Fruit fly (Drosophila melanogaster) whole organism, embryonic: Measurements from ENCODE around the gene Dora.

Experiments used
- ATbp ChIP-seq: fragments of 200-800 bp; sonication (Bioruptor generic); optimal IDR thresholded peaks from 2 replicates; lab custom pipeline; 2017; ENCODE audit warnings: missing biosample characterization, mild to moderate bottlenecking, missing genetic modification characterization, missing genetic modification reagents
- Antp ChIP-seq: fragments of 200-800 bp; sonication (Bioruptor generic); optimal IDR thresholded peaks from 3 replicates; lab custom pipeline; 2016; ENCODE audit warnings: missing biosample characterization, missing genetic modification characterization
- Blimp-1 ChIP-seq: fragments of 200-800 bp; sonication (Bioruptor generic); optimal IDR thresholded peaks from 3 replicates; lab custom pipeline; 2018; ENCODE audit warnings: missing biosample characterization, missing genetic modification characterization, mild to moderate bottlenecking, moderate library complexity, missing genetic modification reagents
- CG10543 ChIP-seq: fragments of 200-800 bp; sonication (Bioruptor generic); optimal IDR thresholded peaks from 3 replicates; lab custom pipeline; 2017; ENCODE audit warnings: missing biosample characterization, mild to moderate bottlenecking, missing genetic modification characterization, moderate library complexity
- CG12104 ChIP-seq: fragments of 200-800 bp; sonication (Bioruptor generic); optimal IDR thresholded peaks from 3 replicates; lab custom pipeline; 2016; ENCODE audit warnings: missing biosample characterization, missing genetic modification characterization
- CG12219 ChIP-seq: fragments of 200-800 bp; sonication (Bioruptor generic); optimal IDR thresholded peaks from 3 replicates; lab custom pipeline; 2018; ENCODE audit warnings: missing biosample characterization, mild to moderate bottlenecking, missing genetic modification characterization
- CG13424 ChIP-seq: fragments of 200-800 bp; sonication (Bioruptor generic); optimal IDR thresholded peaks from 2 replicates; lab custom pipeline; 2019; ENCODE audit warnings: missing biosample characterization, mild to moderate bottlenecking, missing genetic modification characterization, moderate library complexity
- CG13775 ChIP-seq: fragments of 200-800 bp; sonication (Bioruptor generic); optimal IDR thresholded peaks from 3 replicates; lab custom pipeline; 2017; ENCODE audit warnings: missing biosample characterization, mild to moderate bottlenecking, missing genetic modification characterization
- CG14441 ChIP-seq: fragments of 200-800 bp; sonication (Bioruptor generic); IDR thresholded peaks from 2 replicates; pipeline ENCODE4 v1.3.6; 2022; ENCODE audit warnings: missing biosample characterization, missing genetic modification characterization
- CG14710 ChIP-seq: fragments of 200-800 bp; sonication (Bioruptor generic); optimal IDR thresholded peaks from 3 replicates; lab custom pipeline; 2019; ENCODE audit warnings: missing biosample characterization, mild to moderate bottlenecking, missing genetic modification characterization, moderate library complexity
- CG15696 ChIP-seq: fragments of 200-800 bp; sonication (Bioruptor generic); optimal IDR thresholded peaks from 2 replicates; lab custom pipeline; 2019; ENCODE audit warnings: missing biosample characterization, mild to moderate bottlenecking, missing genetic modification characterization, moderate library complexity
- CG1602 ChIP-seq: fragments of 200-800 bp; sonication (Bioruptor generic); optimal IDR thresholded peaks from 3 replicates; lab custom pipeline; 2016; ENCODE audit warnings: missing biosample characterization, missing genetic modification characterization
- CG17829 ChIP-seq: fragments of 200-800 bp; optimal IDR thresholded peaks from 2 replicates; lab custom pipeline; 2019; ENCODE audit warnings: missing biosample characterization, mild to moderate bottlenecking, missing genetic modification characterization, moderate library complexity
- CG2678 ChIP-seq: fragments of 200-800 bp; sonication (Bioruptor generic); optimal IDR thresholded peaks from 3 replicates; lab custom pipeline; 2019; ENCODE audit warnings: missing biosample characterization, mild to moderate bottlenecking, missing genetic modification characterization, moderate library complexity
- CG2712 ChIP-seq: fragments of 200-800 bp; optimal IDR thresholded peaks from 3 replicates; lab custom pipeline; 2019; ENCODE audit warnings: missing biosample characterization, mild to moderate bottlenecking, missing genetic modification characterization, moderate library complexity
- CG4730 ChIP-seq: fragments of 200-800 bp; sonication (Bioruptor generic); IDR thresholded peaks from 2 replicates; pipeline ENCODE4 v1.3.6; 2022; ENCODE audit warnings: missing biosample characterization, missing genetic modification characterization
- CG4820 ChIP-seq: fragments of 200-800 bp; sonication (Bioruptor generic); optimal IDR thresholded peaks from 3 replicates; lab custom pipeline; 2016; ENCODE audit warnings: missing biosample characterization, missing genetic modification characterization
- CG6791 ChIP-seq: fragments of 200-800 bp; sonication (Bioruptor generic); IDR thresholded peaks from 3 replicates; pipeline ENCODE4 v1.3.6; 2022; ENCODE audit warnings: missing biosample characterization, missing genetic modification characterization; ENCODE audit not compliant: partially characterized antibody
- CG9727 ChIP-seq: fragments of 200-800 bp; sonication (Bioruptor generic); optimal IDR thresholded peaks from 3 replicates; lab custom pipeline; 2017; ENCODE audit warnings: missing biosample characterization, mild to moderate bottlenecking, missing genetic modification characterization
- D ChIP-seq, 2 experiments: fragments of 200-800 bp in 1 of 2; fragments of >200 bp in 1 of 2; sonication (Bioruptor generic) in 1 of 2; optimal IDR thresholded peaks; 2 replicates in 1 of 2; 3 replicates in 1 of 2; lab custom pipeline; 2017; ENCODE audit warnings: mild to moderate bottlenecking in 1 of 2, missing biosample characterization in 1 of 2, missing genetic modification characterization in 1 of 2, missing genetic modification reagents in 1 of 2
- Gug ChIP-seq: fragments of 200-800 bp; sonication (Bioruptor generic); IDR thresholded peaks from 4 replicates; pipeline ENCODE4 v1.3.6; 2022; ENCODE audit warnings: missing biosample characterization, missing genetic modification characterization
- HmgZ ChIP-seq: fragments of 200-800 bp; sonication (Bioruptor generic); optimal IDR thresholded peaks from 2 replicates; lab custom pipeline; 2018; ENCODE audit warnings: missing biosample characterization, mild to moderate bottlenecking, missing genetic modification characterization
- Hmr ChIP-seq: fragments of 200-800 bp; sonication (Bioruptor generic); optimal IDR thresholded peaks from 3 replicates; lab custom pipeline; 2017; ENCODE audit warnings: mild to moderate bottlenecking, missing biosample characterization, missing genetic modification reagents, missing genetic modification characterization
- MBD-R2 ChIP-seq: fragments of 200-800 bp; sonication (Bioruptor generic); IDR thresholded peaks from 2 replicates; pipeline ENCODE4 v1.3.6; 2022; ENCODE audit warnings: missing biosample characterization, missing genetic modification characterization
- Med ChIP-seq: fragments of 200-800 bp; sonication (Bioruptor generic); peaks from one replicate; lab custom pipeline; 2016; ENCODE audit warnings: missing biosample characterization, missing genetic modification characterization, mild to moderate bottlenecking, inconsistent platforms, moderate library complexity
- Pdp1 ChIP-seq, 2 experiments: fragments of 200-800 bp; sonication (Bioruptor generic); optimal IDR thresholded peaks; 3 replicates each; lab custom pipeline; 2016; ENCODE audit warnings: missing biosample characterization in 2 of 2, missing genetic modification characterization in 2 of 2, mild to moderate bottlenecking in 1 of 2, moderate library complexity in 1 of 2
- Trl ChIP-seq, 3 experiments: fragments of >200 bp in 2 of 3; fragments of 200-800 bp in 1 of 3; sonication (Bioruptor generic) in 1 of 3; optimal IDR thresholded peaks; 2 replicates in 1 of 3; 3 replicates in 2 of 3; lab custom pipeline; 2016 to 2017; ENCODE audit warnings: missing biosample characterization in 1 of 3, missing genetic modification characterization in 1 of 3
- az2 ChIP-seq: fragments of 200-800 bp; sonication (Bioruptor generic); optimal IDR thresholded peaks from 3 replicates; lab custom pipeline; 2016; ENCODE audit warnings: missing biosample characterization, missing genetic modification characterization
- bsh ChIP-seq, 2 experiments: fragments of 200-800 bp; sonication (Bioruptor generic); optimal IDR thresholded peaks; 2 replicates each; lab custom pipeline; 2017 to 2018; ENCODE audit warnings: mild to moderate bottlenecking in 2 of 2, missing biosample characterization in 2 of 2, missing genetic modification characterization in 2 of 2, moderate library complexity in 1 of 2
- cad ChIP-seq: fragments of >200 bp; optimal IDR thresholded peaks from 2 replicates; lab custom pipeline; 2017; ENCODE audit warnings: missing biosample characterization, missing genetic modification characterization
- chif ChIP-seq, 2 experiments: fragments of 200-800 bp; sonication (Bioruptor generic); optimal IDR thresholded peaks; 3 replicates each; lab custom pipeline; 2016; ENCODE audit warnings: missing biosample characterization in 2 of 2, missing genetic modification characterization in 2 of 2
- ems ChIP-seq: fragments of 200-800 bp; sonication (Bioruptor generic); optimal IDR thresholded peaks from 3 replicates; lab custom pipeline; 2016; ENCODE audit warnings: missing biosample characterization, missing genetic modification characterization
- eve ChIP-seq, 2 experiments: fragments of >200 bp; optimal IDR thresholded peaks; 2 replicates each; lab custom pipeline; 2017; ENCODE audit warnings: missing biosample characterization in 2 of 2, missing genetic modification characterization in 2 of 2
- fd96Cb ChIP-seq: fragments of 200-800 bp; sonication (Bioruptor generic); optimal IDR thresholded peaks from 2 replicates; lab custom pipeline; 2018; ENCODE audit warnings: missing biosample characterization, mild to moderate bottlenecking, missing genetic modification characterization, moderate library complexity
- fu2 ChIP-seq: fragments of 200-800 bp; sonication (Bioruptor generic); optimal IDR thresholded peaks from 2 replicates; lab custom pipeline; 2016; ENCODE audit warnings: missing biosample characterization, missing genetic modification characterization
- gem ChIP-seq: fragments of 200-800 bp; sonication (Bioruptor generic); optimal IDR thresholded peaks from 2 replicates; lab custom pipeline; 2019; ENCODE audit warnings: missing biosample characterization, mild to moderate bottlenecking, missing genetic modification characterization, moderate library complexity
- grau ChIP-seq: fragments of 200-800 bp; optimal IDR thresholded peaks from 3 replicates; lab custom pipeline; 2019; ENCODE audit warnings: missing biosample characterization, mild to moderate bottlenecking, missing genetic modification characterization, moderate library complexity
- knrl ChIP-seq: fragments of 200-800 bp; sonication (Bioruptor generic); IDR thresholded peaks from 3 replicates; pipeline ENCODE4 v1.3.6; 2022; ENCODE audit warnings: missing biosample characterization, missing genetic modification characterization; ENCODE audit not compliant: partially characterized antibody
- lab ChIP-seq: fragments of 200-800 bp; sonication (Bioruptor generic); optimal IDR thresholded peaks from 3 replicates; lab custom pipeline; 2017; ENCODE audit warnings: missing biosample characterization, missing genetic modification characterization, mild to moderate bottlenecking, moderate library complexity, missing genetic modification reagents
- mirr ChIP-seq: fragments of 200-800 bp; sonication (Bioruptor generic); optimal IDR thresholded peaks from 3 replicates; lab custom pipeline; 2018; ENCODE audit warnings: missing biosample characterization, mild to moderate bottlenecking, missing genetic modification characterization
- nmo ChIP-seq: fragments of 200-800 bp; sonication (Bioruptor generic); optimal IDR thresholded peaks from 2 replicates; lab custom pipeline; 2018; ENCODE audit warnings: missing biosample characterization, mild to moderate bottlenecking, missing genetic modification characterization, moderate library complexity
- row ChIP-seq: fragments of 200-800 bp; sonication (Bioruptor generic); IDR thresholded peaks from 3 replicates; pipeline ENCODE4 v1.3.6; 2022; ENCODE audit warnings: missing biosample characterization, missing genetic modification characterization
- sc ChIP-seq, 3 experiments: fragments of >200 bp in 2 of 3; fragments of 200-800 bp in 1 of 3; sonication (Bioruptor generic) in 1 of 3; optimal IDR thresholded peaks; 2 replicates in 2 of 3; 3 replicates in 1 of 3; lab custom pipeline; 2017; ENCODE audit warnings: mild to moderate bottlenecking in 1 of 3, missing biosample characterization in 1 of 3, missing genetic modification characterization in 1 of 3, missing genetic modification reagents in 1 of 3
- sens ChIP-seq: fragments of 200-800 bp; sonication (Bioruptor generic); peaks from one replicate; lab custom pipeline; 2016; ENCODE audit warnings: missing biosample characterization, missing genetic modification characterization
- sisA ChIP-seq: fragments of 200-800 bp; sonication (Bioruptor generic); IDR thresholded peaks from 2 replicates; pipeline ENCODE4 v1.3.6; 2022; ENCODE audit warnings: missing biosample characterization, missing genetic modification characterization
- trem ChIP-seq: fragments of 200-800 bp; optimal IDR thresholded peaks from 3 replicates; lab custom pipeline; 2019; ENCODE audit warnings: missing biosample characterization, mild to moderate bottlenecking, missing genetic modification characterization, moderate library complexity
- tx ChIP-seq: fragments of 200-800 bp; sonication (Bioruptor generic); optimal IDR thresholded peaks from 2 replicates; lab custom pipeline; 2016; ENCODE audit warnings: missing biosample characterization, missing genetic modification characterization
- zfh1 ChIP-seq: fragments of 200-800 bp; sonication (Bioruptor generic); IDR thresholded peaks from 3 replicates; pipeline ENCODE4 v1.3.6; 2022; ENCODE audit warnings: missing biosample characterization, missing genetic modification characterization

Gene Dora

DNA sequence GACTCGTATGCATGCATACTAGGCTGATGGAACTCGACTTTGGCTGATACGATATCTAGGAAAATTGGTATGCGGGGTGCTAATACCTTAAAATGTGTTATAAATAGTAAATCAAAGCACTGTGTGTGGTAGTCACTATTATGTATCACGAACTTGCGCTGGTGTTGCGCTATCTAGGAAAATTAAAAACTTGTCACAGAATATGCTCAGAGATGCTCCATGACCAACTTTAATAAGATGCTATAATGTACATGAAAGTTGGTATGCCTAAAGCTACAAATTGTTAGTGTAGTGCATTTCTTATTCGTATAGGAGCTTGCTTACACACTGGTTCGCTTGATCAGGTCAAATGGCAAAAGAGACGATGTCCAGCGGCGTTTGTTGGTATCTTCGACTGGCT lies 47.1 kb downstream of the Dora start (continued):
- TF ChIP-seq sisA (0 out of 2 replicates have a peak, but pooled peaks have one; percentile 11), az2 (peak; percentile 6), CG12104 (GFP tag; lab: Kevin White, UChicago) (no peak), CG1602 (peak; percentile 4), trem (tag; lab: Kevin White, UChicago) (peak; percentile 8), CG14441 (GFP tag; lab: Robert Waterston, UW) (no peak), CG6791 (GFP tag; lab: Robert Waterston, UW) (no peak), Pdp1 (GFP tag; optimal IDR thresholded peaks at IDR 0.05; lab: Kevin White, UChicago) (peak in 1 of 2 experiments; percentile 23), Blimp-1 (GFP tag; lab: Kevin White, UChicago) (peak; percentile 38), knrl (no peak), fu2 (GFP tag; lab: Kevin White, UChicago) (no peak), Med (peak; percentile 48), Antp (peak; percentile 3), CG4730 (GFP tag; lab: Robert Waterston, UW) (no peak), ems (GFP tag; lab: Kevin White, UChicago) (no peak), CG15696 (tag; lab: Kevin White, UChicago) (no peak), HmgZ (tag; lab: Kevin White, UChicago) (no peak), CG9727 (GFP tag; lab: Kevin White, UChicago) (peak; percentile 18), sens (GFP tag; lab: Kevin White, UChicago) (peak; percentile 59), bsh (GFP tag; optimal IDR thresholded peaks at IDR 0.05; lab: Kevin White, UChicago) (peak in 1 of 2 experiments; percentile 70), D (optimal IDR thresholded peaks at IDR 0.05; lab: Kevin White, UChicago) (no peak), D (GFP tag; optimal IDR thresholded peaks at IDR 0.05; lab: Kevin White, UChicago) (peak; percentile 16), zfh1 (GFP tag; lab: Robert Waterston, UW) (no peak), gem (tag; lab: Kevin White, UChicago) (peak; percentile 56), CG14710 (tag; lab: Kevin White, UChicago) (peak; percentile 44), CG12219 (GFP tag; lab: Kevin White, UChicago) (peak; percentile 26), CG10543 (no peak), lab (GFP tag; lab: Kevin White, UChicago) (no peak), cad (GFP tag; lab: Kevin White, UChicago) (no peak), Gug (no peak), mirr (GFP tag; lab: Kevin White, UChicago) (no peak), CG2712 (tag; lab: Kevin White, UChicago) (peak; percentile 59), row (peak; percentile 25; the same call in 1 of the 3 replicates), chif (GFP tag; optimal IDR thresholded peaks at IDR 0.05; lab: Kevin White, UChicago) (peak in 1 of 2 experiments; percentile 43), tx (GFP tag; lab: Kevin White, UChicago) (no peak), CG4820 (GFP tag; lab: Kevin White, UChicago) (peak; percentile 17), MBD-R2 (GFP tag; lab: Robert Waterston, UW) (no peak), grau (tag; lab: Kevin White, UChicago) (peak; percentile 29), ATbp (GFP tag; lab: Kevin White, UChicago) (peak; percentile 11), nmo (GFP tag; lab: Kevin White, UChicago) (peak; percentile 67), CG17829 (tag; lab: Kevin White, UChicago) (peak; percentile 11), CG2678 (tag; lab: Kevin White, UChicago) (peak; percentile 46), Hmr (GFP tag; lab: Kevin White, UChicago) (no peak), fd96Cb (tag; lab: Kevin White, UChicago) (peak; percentile 41), sc (optimal IDR thresholded peaks at IDR 0.05; lab: Kevin White, UChicago) (no peak), sc (GFP tag; optimal IDR thresholded peaks at IDR 0.05; lab: Kevin White, UChicago) (no peak), CG13424 (tag; lab: Kevin White, UChicago) (peak; percentile 4), eve (GFP tag; optimal IDR thresholded peaks at IDR 0.05; lab: Kevin White, UChicago) (peak in 1 of 2 experiments; percentile 66), CG13775 (GFP tag; lab: Kevin White, UChicago) (peak; percentile 5), Trl (optimal IDR thresholded peaks at IDR 0.05; lab: Kevin White, UChicago) (no peak), Trl (GFP tag; optimal IDR thresholded peaks at IDR 0.05; lab: Kevin White, UChicago) (peak; percentile 9)
